Worm (Caenorhabditis elegans): Measurements from ENCODE around the gene nol-10.

DNA sequence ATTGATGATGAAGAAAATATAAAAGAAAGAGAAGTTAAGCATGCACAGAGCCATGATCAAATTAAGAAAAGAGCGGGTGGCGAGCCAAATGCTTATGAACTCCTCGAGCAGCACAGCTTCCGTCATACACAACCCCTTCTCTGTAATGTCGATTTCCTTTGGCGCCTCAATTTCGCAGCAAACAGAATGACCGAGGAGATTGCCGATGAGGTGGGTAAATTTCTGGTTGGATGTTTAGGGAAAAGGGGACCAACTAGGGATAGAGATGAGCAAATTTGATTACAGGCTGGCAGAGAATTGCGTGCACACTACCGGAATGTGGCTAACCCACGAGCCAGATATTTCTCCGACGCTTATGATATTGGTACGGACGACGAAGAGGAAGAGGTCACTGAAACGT is 25.0 kb downstream of the nol-10 start:
- TF ChIP-seq snpc-4 (tag; optimal IDR thresholded peaks at IDR 0.05) (no peak), unc-39 (tag; optimal IDR thresholded peaks at IDR 0.05) (no peak), lin-39 (tag; optimal IDR thresholded peaks at IDR 0.05) (no peak), zag-1 (tag; optimal IDR thresholded peaks at IDR 0.05) (no peak), R02D3.7 (tag; optimal IDR thresholded peaks at IDR 0.05) (no peak)
